3 fruit fly cellular contexts compared by ENCODE assay signal in genomic region chr3L:14002524-14003135, dm6.
TF ChIP-seq lines count a peak whose summit lies in the region.

No protein-coding gene starts in this region.

TF ChIP-seq in whole organism, embryonic, 481 proteins besides CTCF, POLR2A, EP300 and RAD21 (continued from another document and continues in another):
- TF ChIP-seq CG1024 (GFP tag; IDR thresholded peaks at IDR 0.05; lab: Robert Waterston, UW) (no peak), CG17612 (GFP tag; IDR thresholded peaks at IDR 0.05; lab: Robert Waterston, UW) (no peak), NK7.1 (GFP tag; optimal IDR thresholded peaks at IDR 0.05; lab: Kevin White, UChicago) (no peak), Hr51 (GFP tag; optimal IDR thresholded peaks at IDR 0.05; lab: Kevin White, UChicago) (peak in 1 of 2 experiments; percentile 13), Hr78 (GFP tag; optimal IDR thresholded peaks at IDR 0.05; lab: Kevin White, UChicago) (no peak), gce (GFP tag; IDR thresholded peaks at IDR 0.05; lab: Robert Waterston, UW) (no peak), CG13424 (tag; optimal IDR thresholded peaks at IDR 0.05; lab: Kevin White, UChicago) (no peak), CG3838 (GFP tag; optimal IDR thresholded peaks at IDR 0.05; lab: Kevin White, UChicago) (no peak), CG8290 (GFP tag; optimal IDR thresholded peaks at IDR 0.05; lab: Kevin White, UChicago) (no peak), CG8290 (tag; optimal IDR thresholded peaks at IDR 0.05; lab: Kevin White, UChicago) (peak in 1 of 2 experiments; percentile 75), CG2889 (GFP tag; IDR thresholded peaks at IDR 0.05; lab: Robert Waterston, UW) (no peak), HLH4C (GFP tag; IDR thresholded peaks at IDR 0.05; lab: Robert Waterston, UW; ENCODE audit: partially characterized antibody) (no peak), Kr (GFP tag; optimal IDR thresholded peaks at IDR 0.05; lab: Kevin White, UChicago) (no peak), rib (GFP tag; IDR thresholded peaks at IDR 0.05; lab: Robert Waterston, UW) (peak; percentile 70; the same call in 1 of the 2 replicates), Poxn (GFP tag; IDR thresholded peaks at IDR 0.05; lab: Robert Waterston, UW) (no peak), sqz (GFP tag; optimal IDR thresholded peaks at IDR 0.05; lab: Kevin White, UChicago) (no peak), CG12659 (GFP tag; optimal IDR thresholded peaks at IDR 0.05; lab: Kevin White, UChicago) (peak; percentile 57), CG8765 (GFP tag; IDR thresholded peaks at IDR 0.05; lab: Robert Waterston, UW) (no peak), Abd-B (GFP tag; optimal IDR thresholded peaks at IDR 0.05; lab: Kevin White, UChicago) (peak; percentile 76), CG12155 (GFP tag; optimal IDR thresholded peaks at IDR 0.05; lab: Kevin White, UChicago) (no peak), gsb (GFP tag; IDR thresholded peaks at IDR 0.05; lab: Robert Waterston, UW) (no peak), aop (GFP tag; IDR thresholded peaks at IDR 0.05; lab: Robert Waterston, UW) (no peak), Opbp (GFP tag; IDR thresholded peaks at IDR 0.05; lab: Robert Waterston, UW; ENCODE audit: partially characterized antibody) (peak; percentile 77), Ets97D (GFP tag; optimal IDR thresholded peaks at IDR 0.05; lab: Kevin White, UChicago) (peak; percentile 49), row (GFP tag; IDR thresholded peaks at IDR 0.05; lab: Robert Waterston, UW) (peak; percentile 16; the same call in 1 of the 3 replicates), Bdp1 (GFP tag; optimal IDR thresholded peaks at IDR 0.05; lab: Kevin White, UChicago) (no peak), CG5953 (GFP tag; IDR thresholded peaks at IDR 0.05; lab: Robert Waterston, UW) (no peak), Max (GFP tag; optimal IDR thresholded peaks at IDR 0.05; lab: Kevin White, UChicago) (no peak), Ptx1 (GFP tag; IDR thresholded peaks at IDR 0.05; lab: Robert Waterston, UW) (no peak), CG14860 (GFP tag; IDR thresholded peaks at IDR 0.05; lab: Robert Waterston, UW; ENCODE audit: partially characterized antibody) (no peak), az2 (GFP tag; optimal IDR thresholded peaks at IDR 0.05; lab: Kevin White, UChicago) (no peak), hkb (optimal IDR thresholded peaks at IDR 0.05; lab: Kevin White, UChicago) (no peak), hkb (GFP tag; IDR thresholded peaks at IDR 0.05; lab: Robert Waterston, UW) (no peak; the same call in 1 of the 2 replicates), jing (GFP tag; optimal IDR thresholded peaks at IDR 0.05; lab: Kevin White, UChicago) (no peak), al (GFP tag; IDR thresholded peaks at IDR 0.05; lab: Robert Waterston, UW) (no peak), Fer3 (tag; optimal IDR thresholded peaks at IDR 0.05; lab: Kevin White, UChicago) (no peak), CG17802 (tag; optimal IDR thresholded peaks at IDR 0.05; lab: Kevin White, UChicago) (no peak), crol (GFP tag; IDR thresholded peaks at IDR 0.05; lab: Robert Waterston, UW) (no peak), cad (GFP tag; optimal IDR thresholded peaks at IDR 0.05; lab: Kevin White, UChicago) (no peak), danr (GFP tag; IDR thresholded peaks at IDR 0.05; lab: Robert Waterston, UW) (no peak), NC2β (GFP tag; optimal IDR thresholded peaks at IDR 0.05; lab: Kevin White, UChicago) (peak; percentile 6), tna (GFP tag; IDR thresholded peaks at IDR 0.05; lab: Robert Waterston, UW; ENCODE audit: partially characterized antibody) (no peak), twi (tag; optimal IDR thresholded peaks at IDR 0.05; lab: Kevin White, UChicago) (peak; percentile 18), D19B (GFP tag; optimal IDR thresholded peaks at IDR 0.05; lab: Kevin White, UChicago) (no peak), CG11085 (GFP tag; IDR thresholded peaks at IDR 0.05; lab: Robert Waterston, UW) (no peak)

TF ChIP-seq in whole organism, prepupa, 60 proteins besides CTCF, POLR2A, EP300 and RAD21 (continued from another document):
- TF ChIP-seq CG3919 (GFP tag; optimal IDR thresholded peaks at IDR 0.05; lab: Kevin White, UChicago) = peak; percentile 5

TF ChIP-seq in whole organism, wandering third instar larva, 38 proteins besides CTCF, POLR2A, EP300 and RAD21 (continued from another document):
- TF ChIP-seq tai (GFP tag; optimal IDR thresholded peaks at IDR 0.05; lab: Kevin White, UChicago) = no peak
- TF ChIP-seq ey (GFP tag; optimal IDR thresholded peaks at IDR 0.05; lab: Kevin White, UChicago) = no peak
- no peak for TF ChIP-seq OdsH (GFP tag; optimal IDR thresholded peaks at IDR 0.05; lab: Kevin White, UChicago)
- TF ChIP-seq dsf (GFP tag; optimal IDR thresholded peaks at IDR 0.05; lab: Kevin White, UChicago; ENCODE audit: borderline replicate concordance) = no peak
- TF ChIP-seq br (GFP tag; optimal IDR thresholded peaks at IDR 0.05; lab: Kevin White, UChicago) = peak; percentile 21
- no peak for TF ChIP-seq CrebA (GFP tag; optimal IDR thresholded peaks at IDR 0.05; lab: Kevin White, UChicago; ENCODE audit: borderline replicate concordance)
- no peak for TF ChIP-seq Mio (GFP tag; optimal IDR thresholded peaks at IDR 0.05; lab: Kevin White, UChicago)
